Fruit fly (Drosophila melanogaster) whole organism: ENCODE measurements around the gene Or1a.

Experiments used
- CG8478 ChIP-seq: fragments of >200 bp; optimal IDR thresholded peaks from 2 replicates; lab custom pipeline; 2018; ENCODE audit warnings: inconsistent platforms
- Dll ChIP-seq: fragments of >200 bp; optimal IDR thresholded peaks from 2 replicates; lab custom pipeline; 2017
- EcR ChIP-seq, 2 experiments: fragments of >200 bp; optimal IDR thresholded peaks; 2 replicates each; lab custom pipeline; 2017; ENCODE audit warnings: missing biosample characterization in 2 of 2, missing genetic modification characterization in 2 of 2, missing genetic modification reagents in 2 of 2
- pan ChIP-seq: fragments of >200 bp; optimal IDR thresholded peaks from 2 replicates; lab custom pipeline; 2017
- psq ChIP-seq: fragments of >200 bp; optimal IDR thresholded peaks from 2 replicates; lab custom pipeline; 2017
- usp ChIP-seq: fragments of >200 bp; optimal IDR thresholded peaks from 2 replicates; lab custom pipeline; 2017; ENCODE audit warnings: missing biosample characterization, missing genetic modification characterization, mixed read lengths

DNA sequence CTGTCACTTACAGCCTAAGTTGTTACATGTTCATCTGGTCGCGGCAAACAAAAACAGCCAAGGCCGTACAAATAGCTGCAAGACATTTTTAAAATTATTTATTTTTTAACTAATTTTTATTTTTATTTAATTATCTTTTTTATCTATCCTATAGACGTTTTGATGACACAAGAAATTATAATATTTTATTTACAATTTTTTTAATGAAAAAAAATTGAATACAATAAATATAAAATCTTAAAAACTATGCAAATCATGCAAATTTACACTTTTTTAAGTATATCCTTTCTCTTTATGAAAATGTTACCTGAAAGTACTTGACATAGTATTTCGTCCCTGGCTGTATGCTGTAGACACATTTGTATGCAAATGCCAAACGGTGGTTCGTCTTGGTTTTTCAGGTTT is 23.2 kb downstream of the Or1a start:
- no peak for TF ChIP-seq CG8478
- no peak for TF ChIP-seq pan (lab: Kevin White, UChicago)
- TF ChIP-seq Dll: no peak
- no peak for TF ChIP-seq psq (lab: Kevin White, UChicago)
- TF ChIP-seq usp: no peak
- TF ChIP-seq EcR (GFP tag; optimal IDR thresholded peaks at IDR 0.05; lab: Kevin White, UChicago): no peak
